Fruit fly (Drosophila melanogaster): ENCODE data around the gene Ugt304A1.
A peak's percentile ranks its signal among the peaks of the same experiment; 100 is the strongest.

Ugt304A1 gene

dm6 chr3R:11216156-11216630 is 41.0 kb upstream of the Ugt304A1 start, which contains the start of the genes RpS25 and CG4820 (continued):
- peak; percentile 89 for TF ChIP-seq CG8290 (GFP tag; optimal IDR thresholded peaks at IDR 0.05)
- peak; percentile 89 to 97 for TF ChIP-seq CG8290 (tag; optimal IDR thresholded peaks at IDR 0.05)
- TF ChIP-seq CG30403 (GFP tag; optimal IDR thresholded peaks at IDR 0.05): peak; percentile 85
- peak; percentile 77 for TF ChIP-seq Nf-YB (GFP tag; optimal IDR thresholded peaks at IDR 0.05)
- TF ChIP-seq schlank (tag; optimal IDR thresholded peaks at IDR 0.05): peak; percentile 93
- peak; percentile 87 for TF ChIP-seq CG6683 (GFP tag; optimal IDR thresholded peaks at IDR 0.05)
- TF ChIP-seq tap (tag; optimal IDR thresholded peaks at IDR 0.05): peak; percentile 77
- TF ChIP-seq otp (GFP tag; IDR thresholded peaks at IDR 0.05): peak; percentile 90
- peak; percentile 86 for TF ChIP-seq Atf3 (GFP tag; optimal IDR thresholded peaks at IDR 0.05)
- TF ChIP-seq cas (GFP tag; IDR thresholded peaks at IDR 0.05): peak; percentile 69
- TF ChIP-seq CG1792 (GFP tag; optimal IDR thresholded peaks at IDR 0.05): peak; percentile 84
- TF ChIP-seq CG2120 (GFP tag; optimal IDR thresholded peaks at IDR 0.05): peak; percentile 78
- peak; percentile 68 for TF ChIP-seq CG12155 (GFP tag; optimal IDR thresholded peaks at IDR 0.05)
- TF ChIP-seq org-1 (GFP tag; optimal IDR thresholded peaks at IDR 0.05): peak; percentile 93
- peak; percentile 93 for TF ChIP-seq nmo (GFP tag; optimal IDR thresholded peaks at IDR 0.05)
- TF ChIP-seq MBD-R2 (GFP tag; IDR thresholded peaks at IDR 0.05): peak; percentile 91
- peak; percentile 72 for TF ChIP-seq nerfin-2 (GFP tag; IDR thresholded peaks at IDR 0.05; ENCODE audit: partially characterized antibody)
- peak; percentile 89 for TF ChIP-seq CG9609 (GFP tag; optimal IDR thresholded peaks at IDR 0.05)
- peak; percentile 85 for TF ChIP-seq ttk (GFP tag; IDR thresholded peaks at IDR 0.05)
- TF ChIP-seq Adf1 (GFP tag; IDR thresholded peaks at IDR 0.05): peak; percentile 62
- TF ChIP-seq ken (GFP tag; IDR thresholded peaks at IDR 0.05): peak; percentile 78
- peak; percentile 85 for TF ChIP-seq CG14050 (GFP tag; IDR thresholded peaks at IDR 0.05)
- TF ChIP-seq Doc2 (GFP tag; IDR thresholded peaks at IDR 0.05): peak; percentile 50
- no peak for TF ChIP-seq Gsc (GFP tag; IDR thresholded peaks at IDR 0.05)
- TF ChIP-seq Hmx (GFP tag; optimal IDR thresholded peaks at IDR 0.05): peak; percentile 25
- TF ChIP-seq sim (GFP tag; IDR thresholded peaks at IDR 0.05): peak; percentile 71
- TF ChIP-seq gcm (GFP tag; optimal IDR thresholded peaks at IDR 0.05): peak; percentile 89
- peak; percentile 81 for TF ChIP-seq Nf-YC (tag; optimal IDR thresholded peaks at IDR 0.05)
- peak; percentile 92 for TF ChIP-seq CG4424 (GFP tag; optimal IDR thresholded peaks at IDR 0.05)
- TF ChIP-seq CG33213 (GFP tag; optimal IDR thresholded peaks at IDR 0.05): peak; percentile 96
- TF ChIP-seq odd (GFP tag; optimal IDR thresholded peaks at IDR 0.05): peak; percentile 94
- TF ChIP-seq CG4707 (GFP tag; optimal IDR thresholded peaks at IDR 0.05): peak; percentile 89
- TF ChIP-seq Elba2 (GFP tag; optimal IDR thresholded peaks at IDR 0.05): peak; percentile 52
- TF ChIP-seq CG16779 (GFP tag; IDR thresholded peaks at IDR 0.05): peak; percentile 79
- TF ChIP-seq CG8388 (GFP tag; optimal IDR thresholded peaks at IDR 0.05): peak; percentile 82
- TF ChIP-seq Dip3 (GFP tag; optimal IDR thresholded peaks at IDR 0.05): peak; percentile 81
- peak; percentile 84 for TF ChIP-seq tin (GFP tag; optimal IDR thresholded peaks at IDR 0.05)
- peak; percentile 90 for TF ChIP-seq CG18764 (GFP tag; optimal IDR thresholded peaks at IDR 0.05)
- peak; percentile 81 for TF ChIP-seq CG7786 (GFP tag; optimal IDR thresholded peaks at IDR 0.05)
- peak; percentile 86 to 91 for TF ChIP-seq Pdp1 (GFP tag; optimal IDR thresholded peaks at IDR 0.05)
- TF ChIP-seq hb (GFP tag; IDR thresholded peaks at IDR 0.05; ENCODE audit: partially characterized antibody): peak; percentile 80; the same call in 2 of the 3 replicates
- peak; percentile 86 for TF ChIP-seq Doc3 (GFP tag; IDR thresholded peaks at IDR 0.05; ENCODE audit: partially characterized antibody)
- TF ChIP-seq CG10209 (GFP tag; optimal IDR thresholded peaks at IDR 0.05): peak; percentile 93
- peak; percentile 99 for TF ChIP-seq CG9797 (GFP tag; optimal IDR thresholded peaks at IDR 0.05)
- peak; percentile 80 for TF ChIP-seq tx (GFP tag; optimal IDR thresholded peaks at IDR 0.05)
- peak; percentile 89 for TF ChIP-seq sens-2 (GFP tag; IDR thresholded peaks at IDR 0.05)
- peak; percentile 82 for TF ChIP-seq lbe (GFP tag; optimal IDR thresholded peaks at IDR 0.05)
- peak; percentile 96 for TF ChIP-seq CG13624 (GFP tag; optimal IDR thresholded peaks at IDR 0.05)
- peak; percentile 84 for TF ChIP-seq NC2α (GFP tag; optimal IDR thresholded peaks at IDR 0.05)
- peak; percentile 98 for TF ChIP-seq mirr (GFP tag; optimal IDR thresholded peaks at IDR 0.05)
- peak; percentile 99 for TF ChIP-seq Med (GFP tag)
- TF ChIP-seq al (GFP tag; IDR thresholded peaks at IDR 0.05): peak; percentile 72
